Worm (Caenorhabditis elegans) whole organism, L4 larva: Measurements from ENCODE around the gene srh-266.

ENCODE experiments used
- F44E2.7 ChIP-seq: fragments of 200-800 bp; sonication (Bioruptor generic); IDR thresholded peaks from 2 replicates; pipeline ENCODE4 v2.1.2; 2022; ENCODE audit warnings: missing genetic modification characterization, missing compliant biosample characterization
- ZK546.5 ChIP-seq, 2 experiments: sonication (generic microtip); optimal IDR thresholded peaks; 2 replicates each; lab custom pipeline; 2017; ENCODE audit warnings: missing biosample characterization in 2 of 2, missing genetic modification characterization in 2 of 2
- ceh-82 ChIP-seq: sonication (generic microtip); optimal IDR thresholded peaks from 2 replicates; lab custom pipeline; 2017; ENCODE audit warnings: missing biosample characterization, missing genetic modification characterization
- cey-2 ChIP-seq: sonication (generic microtip); optimal IDR thresholded peaks from 3 replicates; lab custom pipeline; 2017; ENCODE audit warnings: missing genetic modification characterization, mild to moderate bottlenecking, missing compliant biosample characterization, antibody characterized with exemption, borderline replicate concordance; ENCODE audit not compliant: insufficient read depth
- daf-12 ChIP-seq: fragments of 150-350 bp; optimal IDR thresholded peaks from 2 replicates; lab custom pipeline; 2014; ENCODE audit warnings: missing biosample characterization, missing genetic modification reagents, missing genetic modification characterization
- dpl-1 ChIP-seq: fragments of 150-350 bp; optimal IDR thresholded peaks from 2 replicates; lab custom pipeline; 2014; ENCODE audit warnings: missing biosample characterization, missing genetic modification reagents, missing genetic modification characterization
- egl-27 ChIP-seq: sonication (generic microtip); optimal IDR thresholded peaks from 3 replicates; lab custom pipeline; 2017; ENCODE audit warnings: missing biosample characterization, missing genetic modification reagents, missing genetic modification characterization
- lsy-2 ChIP-seq, 2 experiments: fragments of 150-350 bp in 1 of 2; sonication (generic microtip) in 1 of 2; optimal IDR thresholded peaks; 2 replicates each; lab custom pipeline; 2014 to 2017; ENCODE audit warnings: missing biosample characterization in 2 of 2, missing genetic modification characterization in 2 of 2
- nhr-25 ChIP-seq: sonication (generic microtip); optimal IDR thresholded peaks from 2 replicates; lab custom pipeline; 2017; ENCODE audit warnings: missing genetic modification characterization, mild to moderate bottlenecking, missing compliant biosample characterization, antibody characterized with exemption, moderate library complexity, borderline replicate concordance; ENCODE audit not compliant: insufficient read depth
- nhr-77 ChIP-seq: fragments of 150-350 bp; optimal IDR thresholded peaks from 2 replicates; lab custom pipeline; 2014; ENCODE audit warnings: missing biosample characterization, missing genetic modification characterization
- php-3 ChIP-seq: fragments of 200-800 bp; sonication (Bioruptor generic); IDR thresholded peaks from 2 replicates; pipeline ENCODE4 v1.3.6; 2022; ENCODE audit warnings: missing genetic modification reagents, missing genetic modification characterization, missing compliant biosample characterization
- snpc-4 ChIP-seq: fragments of 150-350 bp; optimal IDR thresholded peaks from 2 replicates; lab custom pipeline; 2014; ENCODE audit warnings: missing biosample characterization, missing genetic modification characterization
- ztf-11 ChIP-seq: fragments of 150-350 bp; optimal IDR thresholded peaks from 2 replicates; lab custom pipeline; 2014; ENCODE audit warnings: missing biosample characterization, missing genetic modification characterization

- TF ChIP-seq dpl-1 (no peak), daf-12 (tag; lab: Kevin White, UChicago) (no peak), F44E2.7 (no peak), ztf-11 (tag; lab: Kevin White, UChicago) (no peak), nhr-25 (tag; lab: Kevin White, UChicago) (no peak), snpc-4 (tag; lab: Kevin White, UChicago) (no peak), nhr-77 (no peak), lsy-2 (tag; optimal IDR thresholded peaks at IDR 0.05; lab: Kevin White, UChicago) (no peak), egl-27 (tag; lab: Kevin White, UChicago) (no peak), php-3 (no peak), ceh-82 (tag; lab: Kevin White, UChicago) (no peak), ZK546.5 (tag; optimal IDR thresholded peaks at IDR 0.05; lab: Kevin White, UChicago) (no peak), cey-2 (tag; lab: Kevin White, UChicago) (no peak)
These were observed at the start of gene srh-266, which contains the start of gene F31F4.11 for ce11 chrV:664337-664847.
